Worm (Caenorhabditis elegans) whole organism, young adult: Measurements from ENCODE around the gene ins-23.

ENCODE experiments used
- F49E8.2 ChIP-seq: sonication (generic microtip); optimal IDR thresholded peaks from 3 replicates; lab custom pipeline; 2017; ENCODE audit warnings: missing genetic modification characterization, mild to moderate bottlenecking, missing compliant biosample characterization, antibody characterized with exemption, moderate library complexity; ENCODE audit not compliant: insufficient read depth
- lin-35 ChIP-seq, 3 experiments: fragments of 150-350 bp in 2 of 3; sonication (generic microtip) in 1 of 3; optimal IDR thresholded peaks; 2 replicates each; lab custom pipeline; 2014 to 2018; ENCODE audit warnings: missing biosample characterization in 3 of 3, missing genetic modification characterization in 3 of 3, missing genetic modification reagents in 3 of 3
- madf-8 ChIP-seq: fragments of 200-800 bp; sonication (Bioruptor generic); conservative IDR thresholded peaks from 2 replicates; pipeline ENCODE4 v1.3.6; 2022; ENCODE audit warnings: missing genetic modification reagents, missing genetic modification characterization, missing compliant biosample characterization
- rcor-1 ChIP-seq: fragments of 200-800 bp; sonication (Bioruptor generic); IDR thresholded peaks from 2 replicates; pipeline ENCODE4 v1.3.6; 2022; ENCODE audit warnings: missing genetic modification reagents, missing genetic modification characterization, missing compliant biosample characterization
- snpc-4 ChIP-seq, 5 experiments: fragments of 150-350 bp in 1 of 5; sonication (generic microtip) in 4 of 5; optimal IDR thresholded peaks; 2 replicates each; lab custom pipeline; 2014 to 2018; ENCODE audit warnings: missing genetic modification characterization in 5 of 5, missing biosample characterization in 3 of 5, antibody characterized with exemption in 2 of 5, mild to moderate bottlenecking in 2 of 5, missing compliant biosample characterization in 2 of 5, missing genotype in 2 of 5, moderate library complexity in 2 of 5, missing genetic modification reagents in 1 of 5

ce11 chrIII:9991324-9991723, 36.7 kb upstream of the ins-23 start:
- TF ChIP-seq snpc-4 (GFP tag; optimal IDR thresholded peaks at IDR 0.05; lab: Kevin White, UChicago) (no peak), snpc-4 (tag; optimal IDR thresholded peaks at IDR 0.05; lab: Kevin White, UChicago) (no peak), F49E8.2 (no peak), madf-8 (GFP tag; lab: Robert Waterston, UW) (no peak), rcor-1 (GFP tag; lab: Robert Waterston, UW) (no peak), lin-35 (GFP tag; optimal IDR thresholded peaks at IDR 0.05; lab: Kevin White, UChicago) (no peak)
